Worm (Caenorhabditis elegans) whole organism, late embryonic: ENCODE measurements around the gene F37C12.18.
A peak's percentile ranks its signal among the peaks of the same experiment; 100 is the strongest.

ENCODE experiments used
- F13H6.1 ChIP-seq: sonication (generic microtip); optimal IDR thresholded peaks from 2 replicates; lab custom pipeline; 2016; ENCODE audit warnings: missing genetic modification characterization, missing compliant biosample characterization
- T23F11.4 ChIP-seq: fragments of 200-800 bp; sonication (Bioruptor generic); optimal IDR thresholded peaks from 2 replicates; lab custom pipeline; 2018; ENCODE audit warnings: mild to moderate bottlenecking, missing genetic modification characterization, missing compliant biosample characterization
- Y22D7AL.16 ChIP-seq: sonication (generic microtip); optimal IDR thresholded peaks from 2 replicates; lab custom pipeline; 2016; ENCODE audit warnings: missing genetic modification characterization, missing compliant biosample characterization
- ahr-1 ChIP-seq: sonication (generic microtip); optimal IDR thresholded peaks from 2 replicates; lab custom pipeline; 2016; ENCODE audit warnings: missing genetic modification characterization, missing compliant biosample characterization
- ama-1 ChIP-seq: fragments of 150-350 bp; optimal IDR thresholded peaks from 2 replicates; lab custom pipeline; 2014
- ceh-18 ChIP-seq: sonication (generic microtip); optimal IDR thresholded peaks from 2 replicates; lab custom pipeline; 2016; ENCODE audit warnings: missing genetic modification characterization, missing compliant biosample characterization
- ceh-22 ChIP-seq: sonication (generic microtip); optimal IDR thresholded peaks from 2 replicates; lab custom pipeline; 2017; ENCODE audit warnings: missing biosample characterization, missing genetic modification characterization
- ceh-24 ChIP-seq: sonication (generic microtip); optimal IDR thresholded peaks from 2 replicates; lab custom pipeline; 2016; ENCODE audit warnings: mild to moderate bottlenecking, missing genetic modification characterization, missing compliant biosample characterization
- ceh-30 ChIP-seq: fragments of 150-350 bp; optimal IDR thresholded peaks from 2 replicates; lab custom pipeline; 2014; ENCODE audit warnings: missing biosample characterization, missing genetic modification characterization
- ceh-31 ChIP-seq: sonication (generic microtip); optimal IDR thresholded peaks from 2 replicates; lab custom pipeline; 2016; ENCODE audit warnings: missing genetic modification characterization, missing compliant biosample characterization
- ceh-9 ChIP-seq: sonication (generic microtip); optimal IDR thresholded peaks from 2 replicates; lab custom pipeline; 2016; ENCODE audit warnings: mild to moderate bottlenecking, missing genetic modification characterization, inconsistent platforms, missing compliant biosample characterization
- che-1 ChIP-seq: sonication (generic microtip); optimal IDR thresholded peaks from 2 replicates; lab custom pipeline; 2016; ENCODE audit warnings: mild to moderate bottlenecking, missing genetic modification characterization, missing compliant biosample characterization
- dmd-4 ChIP-seq: sonication (generic microtip); optimal IDR thresholded peaks from 2 replicates; lab custom pipeline; 2016; ENCODE audit warnings: borderline replicate concordance, missing genetic modification characterization, missing compliant biosample characterization
- elt-2 ChIP-seq: sonication (generic microtip); optimal IDR thresholded peaks from 2 replicates; lab custom pipeline; 2016; ENCODE audit warnings: missing genetic modification reagents, missing genetic modification characterization, missing compliant biosample characterization
- elt-4 ChIP-seq: sonication (generic microtip); optimal IDR thresholded peaks from 2 replicates; lab custom pipeline; 2016; ENCODE audit warnings: missing genetic modification characterization, missing compliant biosample characterization
- ets-4 ChIP-seq: sonication (generic microtip); optimal IDR thresholded peaks from 2 replicates; lab custom pipeline; 2016; ENCODE audit warnings: missing genetic modification characterization, missing compliant biosample characterization
- eyg-1 ChIP-seq: sonication (generic microtip); optimal IDR thresholded peaks from 2 replicates; lab custom pipeline; 2016; ENCODE audit warnings: missing genotype, missing genetic modification characterization, missing compliant biosample characterization
- fkh-10 ChIP-seq: fragments of 150-350 bp; optimal IDR thresholded peaks from 2 replicates; lab custom pipeline; 2014; ENCODE audit warnings: missing biosample characterization, missing genetic modification reagents, missing genetic modification characterization
- gmeb-2 ChIP-seq: sonication (generic microtip); optimal IDR thresholded peaks from 2 replicates; lab custom pipeline; 2016; ENCODE audit warnings: missing genetic modification characterization, inconsistent platforms, missing compliant biosample characterization
- hlh-13 ChIP-seq: fragments of 200-800 bp; sonication (Bioruptor generic); optimal IDR thresholded peaks from 2 replicates; lab custom pipeline; 2018; ENCODE audit warnings: mild to moderate bottlenecking, missing genetic modification characterization, missing compliant biosample characterization
- lin-11 ChIP-seq: fragments of 200-800 bp; sonication (Bioruptor generic); optimal IDR thresholded peaks from 2 replicates; lab custom pipeline; 2018; ENCODE audit warnings: mild to moderate bottlenecking, missing genetic modification characterization, missing compliant biosample characterization
- madf-2 ChIP-seq: sonication (generic microtip); optimal IDR thresholded peaks from 2 replicates; lab custom pipeline; 2017; ENCODE audit warnings: missing genetic modification characterization, missing compliant biosample characterization
- mec-3 ChIP-seq: sonication (generic microtip); optimal IDR thresholded peaks from 2 replicates; lab custom pipeline; 2016; ENCODE audit warnings: borderline replicate concordance, missing genetic modification characterization, missing compliant biosample characterization
- nhr-11 ChIP-seq: fragments of 150-350 bp; optimal IDR thresholded peaks from 2 replicates; lab custom pipeline; 2014; ENCODE audit warnings: missing biosample characterization, missing genetic modification characterization
- nhr-232 ChIP-seq: sonication (generic microtip); optimal IDR thresholded peaks from 2 replicates; lab custom pipeline; 2016; ENCODE audit warnings: missing genetic modification characterization, missing compliant biosample characterization
- odd-2 ChIP-seq: sonication (generic microtip); optimal IDR thresholded peaks from 2 replicates; lab custom pipeline; 2017; ENCODE audit warnings: antibody characterized with exemption, mild to moderate bottlenecking, missing genetic modification characterization, missing compliant biosample characterization
- pat-9 ChIP-seq: fragments of 200-800 bp; sonication (Bioruptor generic); optimal IDR thresholded peaks from 2 replicates; lab custom pipeline; 2018; ENCODE audit warnings: mild to moderate bottlenecking, missing genetic modification characterization, moderate library complexity, missing compliant biosample characterization
- pax-1 ChIP-seq: fragments of 150-350 bp; optimal IDR thresholded peaks from 2 replicates; lab custom pipeline; 2014; ENCODE audit warnings: missing biosample characterization, missing genetic modification characterization
- pha-2 ChIP-seq: sonication (generic microtip); optimal IDR thresholded peaks from 2 replicates; lab custom pipeline; 2017; ENCODE audit warnings: mild to moderate bottlenecking, missing genetic modification characterization, missing compliant biosample characterization
- pqm-1 ChIP-seq: sonication (generic microtip); optimal IDR thresholded peaks from 2 replicates; lab custom pipeline; 2016; ENCODE audit warnings: missing genetic modification characterization, missing compliant biosample characterization
- pros-1 ChIP-seq: fragments of 150-350 bp; optimal IDR thresholded peaks from 2 replicates; lab custom pipeline; 2014; ENCODE audit warnings: missing biosample characterization, missing genetic modification reagents, missing genetic modification characterization
- ref-2 ChIP-seq: sonication (generic microtip); optimal IDR thresholded peaks from 2 replicates; lab custom pipeline; 2016; ENCODE audit warnings: missing genetic modification characterization, missing compliant biosample characterization
- rnt-1 ChIP-seq: sonication (generic microtip); optimal IDR thresholded peaks from 2 replicates; lab custom pipeline; 2016; ENCODE audit warnings: missing genetic modification characterization, missing compliant biosample characterization
- sdc-2 ChIP-seq: sonication (generic microtip); optimal IDR thresholded peaks from 2 replicates; lab custom pipeline; 2016; ENCODE audit warnings: missing genotype, missing genetic modification characterization, missing compliant biosample characterization
- sox-2 ChIP-seq: fragments of 200-800 bp; sonication (Bioruptor generic); IDR thresholded peaks from 2 replicates; pipeline ENCODE4 v1.3.6; 2022; ENCODE audit warnings: missing genetic modification reagents, missing genetic modification characterization, missing compliant biosample characterization
- syd-9 ChIP-seq: sonication (generic microtip); optimal IDR thresholded peaks from 2 replicates; lab custom pipeline; 2016; ENCODE audit warnings: mild to moderate bottlenecking, missing genetic modification characterization, moderate library complexity, missing compliant biosample characterization
- tbx-2 ChIP-seq: sonication (generic microtip); optimal IDR thresholded peaks from 2 replicates; lab custom pipeline; 2016; ENCODE audit warnings: missing genetic modification characterization, missing compliant biosample characterization
- ttx-3 ChIP-seq: sonication (generic microtip); optimal IDR thresholded peaks from 2 replicates; lab custom pipeline; 2016; ENCODE audit warnings: missing genetic modification reagents, missing genetic modification characterization, missing compliant biosample characterization
- unc-3 ChIP-seq, 2 experiments: fragments of 200-800 bp in 1 of 2; sonication (Bioruptor generic) in 1 of 2; sonication (generic microtip) in 1 of 2; conservative IDR thresholded peaks in 1 of 2; optimal IDR thresholded peaks in 1 of 2; 2 replicates each; pipeline versions ENCODE4 v1.3.6 to Lab custom; 2016 to 2022; ENCODE audit warnings: missing compliant biosample characterization in 2 of 2, missing genetic modification characterization in 2 of 2, missing genetic modification reagents in 1 of 2
- unc-42 ChIP-seq: sonication (generic microtip); optimal IDR thresholded peaks from 2 replicates; lab custom pipeline; 2016; ENCODE audit warnings: missing genotype, missing genetic modification characterization, missing compliant biosample characterization
- unc-55 ChIP-seq: sonication (generic microtip); optimal IDR thresholded peaks from 2 replicates; lab custom pipeline; 2017; ENCODE audit warnings: missing biosample characterization, missing genetic modification reagents, missing genetic modification characterization
- unc-86 ChIP-seq: sonication (generic microtip); optimal IDR thresholded peaks from 2 replicates; lab custom pipeline; 2016; ENCODE audit warnings: missing genetic modification characterization, missing compliant biosample characterization
- ztf-16 ChIP-seq: sonication (generic microtip); optimal IDR thresholded peaks from 2 replicates; lab custom pipeline; 2017; ENCODE audit warnings: missing genetic modification characterization, missing compliant biosample characterization

Gene F37C12.18

DNA sequence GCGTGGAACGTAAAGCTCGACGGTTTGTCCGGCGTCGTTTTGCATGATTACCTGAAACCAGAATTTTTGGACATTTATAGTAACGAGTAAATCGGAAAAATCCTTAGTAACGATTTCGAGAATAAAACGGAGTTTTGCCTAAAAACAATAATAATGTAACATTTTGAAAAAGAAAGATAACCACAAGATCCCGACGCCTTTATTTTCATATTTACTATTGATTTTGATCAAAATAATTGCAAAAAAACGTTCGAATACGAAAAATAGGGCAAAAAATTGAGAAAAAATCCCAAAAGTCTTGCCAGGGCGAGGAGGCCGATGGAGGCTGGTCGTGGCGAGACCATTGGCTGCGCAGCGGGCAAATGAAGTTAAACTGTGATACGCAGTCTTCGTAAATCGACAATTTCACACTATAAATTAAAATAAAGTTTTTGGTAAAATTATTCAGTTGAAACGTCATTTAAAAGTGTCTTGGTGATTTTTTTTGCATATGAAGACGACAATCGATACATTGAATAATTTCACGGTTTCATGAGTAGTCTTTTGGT lies 5.6 kb downstream of the F37C12.18 start, which contains the start of gene rps-21 (continued):
- no peak for TF ChIP-seq pqm-1 (tag; lab: Kevin White, UChicago)
- TF ChIP-seq elt-2 (tag; lab: Kevin White, UChicago) = peak; percentile 21
- TF ChIP-seq hlh-13 (GFP tag; lab: Kevin White, UChicago) = no peak
- no peak for TF ChIP-seq ceh-24 (tag; lab: Kevin White, UChicago)
- peak; percentile 32 for TF ChIP-seq unc-55 (GFP tag; lab: Kevin White, UChicago)
- no peak for TF ChIP-seq fkh-10 (GFP tag; lab: Kevin White, UChicago)
- no peak for TF ChIP-seq Y22D7AL.16
- TF ChIP-seq ttx-3 = no peak
- TF ChIP-seq rnt-1 (tag; lab: Kevin White, UChicago) = peak; percentile 19
- TF ChIP-seq nhr-232 (tag; lab: Kevin White, UChicago) = no peak
- TF ChIP-seq ceh-18 (tag; lab: Kevin White, UChicago) = peak; percentile 45
- TF ChIP-seq ztf-16 (tag; lab: Kevin White, UChicago) = no peak
- no peak for TF ChIP-seq pax-1 (tag; lab: Kevin White, UChicago)
- TF ChIP-seq pat-9 (tag; lab: Kevin White, UChicago) = no peak

DNA sequence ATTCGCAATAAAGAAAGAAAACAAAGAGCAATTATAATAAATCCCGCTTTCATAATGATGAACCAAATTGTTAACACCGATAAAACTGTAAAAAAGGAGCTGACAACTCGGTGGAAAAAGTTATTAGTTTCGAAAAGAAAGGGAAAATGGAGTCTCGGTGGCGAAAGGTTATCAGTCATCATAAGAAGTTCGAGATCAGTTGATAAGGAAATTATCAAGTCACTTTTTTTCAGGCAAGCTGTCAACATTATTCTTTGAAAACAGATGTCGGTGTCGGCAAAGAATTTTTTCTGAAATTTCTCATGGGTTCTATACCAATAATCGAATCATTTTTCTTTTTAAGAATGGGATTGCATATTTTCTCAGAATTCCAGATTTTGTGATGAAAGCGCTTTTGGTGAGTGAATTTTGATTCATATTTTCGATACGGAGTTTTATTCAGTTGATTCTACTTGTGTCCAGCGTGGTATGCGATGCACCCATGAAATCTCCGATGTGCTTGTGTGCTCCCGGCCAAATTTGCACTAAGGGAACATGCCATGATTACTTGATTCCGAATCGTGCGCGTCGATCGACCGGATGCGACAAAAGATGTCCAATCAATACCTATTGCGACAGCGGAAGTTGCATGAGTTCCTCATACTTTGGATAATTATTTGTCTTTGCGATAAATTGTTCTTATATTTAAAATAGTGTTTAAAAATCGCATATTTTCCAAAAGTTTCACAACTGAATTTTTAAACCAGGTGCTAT lies 6.7 kb downstream of the F37C12.18 start, which contains the start of the genes F37C12.21 and F37C12.10:
F37C12.21 (plus strand) TSS at position 58 of the 753 bp plus-strand sequence.
F37C12.10 (minus strand) TSS at position 85 of the 753 bp plus-strand sequence.
- TF ChIP-seq ceh-31 (tag; lab: Kevin White, UChicago) (no peak), elt-2 (tag; lab: Kevin White, UChicago) (peak; percentile 49)

DNA sequence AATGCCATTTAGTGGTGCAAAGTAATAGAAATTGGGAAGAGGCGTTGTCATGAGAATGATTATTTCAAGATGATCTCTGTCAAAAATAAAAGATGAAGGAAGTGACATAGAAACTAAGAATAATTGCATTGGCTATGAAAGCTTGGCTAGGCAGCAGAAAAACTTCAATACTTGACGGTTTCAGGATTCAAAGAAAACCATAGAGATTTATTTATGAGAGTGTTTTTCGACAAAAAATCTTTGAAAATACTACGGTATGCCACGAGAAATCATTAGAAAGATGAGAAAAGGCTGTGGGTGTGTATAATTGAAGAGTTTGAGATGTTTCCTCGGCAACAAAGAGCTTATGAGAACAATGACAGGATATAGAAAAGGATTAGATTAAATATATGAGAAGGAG lies 9.8 kb downstream of the F37C12.18 start, which contains the start of gene F37C12.14:
F37C12.14 (minus strand) TSS at position 101 of the 400 bp plus-strand sequence.
- TF ChIP-seq ets-4 (tag; lab: Kevin White, UChicago) (no peak), elt-4 (tag; lab: Kevin White, UChicago) (no peak), gmeb-2 (tag; lab: Kevin White, UChicago) (no peak), pha-2 (tag; lab: Kevin White, UChicago) (no peak), pros-1 (tag; lab: Kevin White, UChicago) (no peak), elt-2 (tag; lab: Kevin White, UChicago) (no peak), madf-2 (no peak), pqm-1 (tag; lab: Kevin White, UChicago) (no peak), tbx-2 (tag; lab: Kevin White, UChicago) (no peak), ceh-22 (tag; lab: Kevin White, UChicago) (no peak), unc-86 (tag; lab: Kevin White, UChicago) (no peak), ceh-24 (tag; lab: Kevin White, UChicago) (no peak), dmd-4 (tag; lab: Kevin White, UChicago) (no peak), fkh-10 (GFP tag; lab: Kevin White, UChicago) (no peak), lin-11 (tag; lab: Kevin White, UChicago) (no peak), F13H6.1 (tag; lab: Kevin White, UChicago) (no peak), pax-1 (tag; lab: Kevin White, UChicago) (no peak)

DNA sequence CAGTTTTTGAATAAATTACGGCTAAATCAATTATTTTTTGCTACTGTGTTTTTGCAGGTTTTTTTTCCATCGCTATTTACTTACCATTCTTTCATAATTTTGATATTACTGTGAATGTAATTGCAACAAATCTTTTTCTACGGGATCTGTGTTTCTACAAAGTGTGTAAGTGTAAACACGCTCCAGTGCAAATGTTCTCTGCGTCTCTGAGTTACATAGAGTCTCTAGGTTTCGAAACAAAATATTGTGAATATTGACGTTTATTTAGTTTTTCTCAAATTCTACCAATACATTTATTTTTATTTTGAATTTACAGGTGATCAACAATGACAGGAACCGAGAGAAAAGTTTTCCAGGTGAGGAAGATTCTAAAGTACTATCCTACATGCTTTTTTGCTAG lies 11.2 kb downstream of the F37C12.18 start, which contains the start of gene yju-2:
yju-2 (plus strand) TSS at position 315 of the 400 bp plus-strand sequence.
- TF ChIP-seq che-1 (tag; lab: Kevin White, UChicago) (no peak), ceh-30 (tag; lab: Kevin White, UChicago) (no peak), T23F11.4 (GFP tag; lab: Kevin White, UChicago) (no peak), sdc-2 (tag; lab: Kevin White, UChicago) (peak; percentile 2), madf-2 (no peak), sox-2 (GFP tag; lab: Robert Waterston, UW) (no peak), eyg-1 (tag; lab: Kevin White, UChicago) (no peak), fkh-10 (GFP tag; lab: Kevin White, UChicago) (no peak), nhr-11 (no peak), unc-3 (GFP tag; conservative IDR thresholded peaks at IDR 0.05; lab: Robert Waterston, UW) (no peak), unc-3 (tag; optimal IDR thresholded peaks at IDR 0.05; lab: Kevin White, UChicago) (no peak), ets-4 (tag; lab: Kevin White, UChicago) (peak; percentile 22), ama-1 (no peak), syd-9 (no peak), ceh-9 (tag; lab: Kevin White, UChicago) (no peak), unc-42 (peak; percentile 14), mec-3 (tag; lab: Kevin White, UChicago) (no peak), odd-2 (tag; lab: Kevin White, UChicago) (no peak), pat-9 (tag; lab: Kevin White, UChicago) (no peak), tbx-2 (tag; lab: Kevin White, UChicago) (peak; percentile 57), ahr-1 (tag; lab: Kevin White, UChicago) (no peak), dmd-4 (tag; lab: Kevin White, UChicago) (no peak), ref-2 (peak; percentile 47), pros-1 (tag; lab: Kevin White, UChicago) (no peak)
